Fruit fly (Drosophila melanogaster): ENCODE results near the gene phu.

The phu gene

dm6 chr3R:9529913-9530312 lies 35.3 kb downstream of the phu start (continued):
- TF ChIP-seq kay (GFP tag; optimal IDR thresholded peaks at IDR 0.05) (no peak), CG17361 (GFP tag; IDR thresholded peaks at IDR 0.05) (no peak), CG12219 (GFP tag; optimal IDR thresholded peaks at IDR 0.05) (peak; percentile 12), Nf-YB (GFP tag; optimal IDR thresholded peaks at IDR 0.05) (peak; percentile 14), CG2678 (tag; optimal IDR thresholded peaks at IDR 0.05) (peak; percentile 8), CG17186 (GFP tag; optimal IDR thresholded peaks at IDR 0.05) (no peak), CG18619 (GFP tag; optimal IDR thresholded peaks at IDR 0.05) (no peak), corto (GFP tag; optimal IDR thresholded peaks at IDR 0.05) (no peak), Asciz (GFP tag; optimal IDR thresholded peaks at IDR 0.05) (peak; percentile 30), CG17568 (GFP tag; optimal IDR thresholded peaks at IDR 0.05) (peak; percentile 37), sd (tag; optimal IDR thresholded peaks at IDR 0.05) (peak; percentile 5), CG12071 (GFP tag; optimal IDR thresholded peaks at IDR 0.05) (peak; percentile 55), run (tag; optimal IDR thresholded peaks at IDR 0.05) (peak; percentile 34), knrl (GFP tag; IDR thresholded peaks at IDR 0.05; ENCODE audit: partially characterized antibody) (no peak), kni (GFP tag; optimal IDR thresholded peaks at IDR 0.05) (peak; percentile 26), CG17359 (tag; optimal IDR thresholded peaks at IDR 0.05) (peak; percentile 14), sc (optimal IDR thresholded peaks at IDR 0.05) (no peak), sc (GFP tag; optimal IDR thresholded peaks at IDR 0.05) (no peak), Med (GFP tag) (peak; percentile 74), Ets65A (GFP tag) (peak; percentile 80), sug (tag; optimal IDR thresholded peaks at IDR 0.05) (peak; percentile 5), jigr1 (GFP tag; IDR thresholded peaks at IDR 0.05) (no peak)

dm6 chr3R:9532437-9533180 lies 38.0 kb downstream of the phu start, which contains the start of gene by:
Gene by (minus strand): TSS chr3R:9533011.
- peak; percentile 71 for TF ChIP-seq Jarid2 (GFP tag; optimal IDR thresholded peaks at IDR 0.05)
- peak; percentile 51 for TF ChIP-seq Deaf1 (tag; optimal IDR thresholded peaks at IDR 0.05)
- TF ChIP-seq bowl (GFP tag; IDR thresholded peaks at IDR 0.05), result no peak
- TF ChIP-seq exex (tag; optimal IDR thresholded peaks at IDR 0.05), result peak; percentile 76
- TF ChIP-seq tna (GFP tag; IDR thresholded peaks at IDR 0.05; ENCODE audit: partially characterized antibody), result peak; percentile 8; the same call in 1 of the 2 replicates
- TF ChIP-seq Trl (optimal IDR thresholded peaks at IDR 0.05), result peak in 1 of 2 experiments; percentile 75
- TF ChIP-seq Trl (GFP tag; optimal IDR thresholded peaks at IDR 0.05), result no peak
- TF ChIP-seq CG13894 (tag; optimal IDR thresholded peaks at IDR 0.05), result peak; percentile 19
- TF ChIP-seq mirr (GFP tag; optimal IDR thresholded peaks at IDR 0.05), result peak; percentile 16
- TF ChIP-seq nmo (GFP tag; optimal IDR thresholded peaks at IDR 0.05), result no peak
- peak; percentile 38; the same call in 1 of the 2 replicates for TF ChIP-seq bbx (GFP tag; IDR thresholded peaks at IDR 0.05; ENCODE audit: partially characterized antibody)
- peak; percentile 41 for TF ChIP-seq abd-A (tag; optimal IDR thresholded peaks at IDR 0.05)
- TF ChIP-seq sd (tag; optimal IDR thresholded peaks at IDR 0.05), result peak; percentile 83
- TF ChIP-seq chinmo (GFP tag; IDR thresholded peaks at IDR 0.05; ENCODE audit: partially characterized antibody), result peak; percentile 83; the same call in 3 of the 4 replicates
- TF ChIP-seq D19A (tag; optimal IDR thresholded peaks at IDR 0.05), result no peak
- TF ChIP-seq CG42726 (GFP tag; IDR thresholded peaks at IDR 0.05; ENCODE audit: partially characterized antibody), result 0 out of 2 replicates have a peak, but pooled peaks have one; percentile 26
- peak; percentile 52 for TF ChIP-seq sug (tag; optimal IDR thresholded peaks at IDR 0.05)
- TF ChIP-seq Adf1 (GFP tag; IDR thresholded peaks at IDR 0.05), result peak; percentile 38; the same call in 1 of the 2 replicates
- no peak for TF ChIP-seq Kr (GFP tag; optimal IDR thresholded peaks at IDR 0.05)
- peak; percentile 58; the same call in 1 of the 3 replicates for TF ChIP-seq z (GFP tag; IDR thresholded peaks at IDR 0.05)
- TF ChIP-seq CG9797 (GFP tag; optimal IDR thresholded peaks at IDR 0.05), result no peak
- no peak for TF ChIP-seq CG9932 (GFP tag; IDR thresholded peaks at IDR 0.05)
- peak; percentile 25; the same call in 1 of the 2 replicates for TF ChIP-seq Bgb (GFP tag; IDR thresholded peaks at IDR 0.05; ENCODE audit: partially characterized antibody)
- TF ChIP-seq CG10543 (GFP tag; optimal IDR thresholded peaks at IDR 0.05), result peak; percentile 43
- TF ChIP-seq caup (GFP tag; optimal IDR thresholded peaks at IDR 0.05; ENCODE audit: severe bottlenecking), result no peak
- peak; percentile 14; the same call in 1 of the 2 replicates for TF ChIP-seq chm (GFP tag; IDR thresholded peaks at IDR 0.05)
- TF ChIP-seq sr (GFP tag; IDR thresholded peaks at IDR 0.05), result peak; percentile 60; the same call in 2 of the 3 replicates
- no peak for TF ChIP-seq CG14667 (GFP tag; IDR thresholded peaks at IDR 0.05)
